Worm (Caenorhabditis elegans) whole organism, L1 larva: ENCODE data around the gene nduv-2.
A peak's percentile ranks its signal among the peaks of the same experiment; 100 is the strongest.

Experiments used
- C16A3.4 ChIP-seq: fragments of 150-350 bp; optimal IDR thresholded peaks from 2 replicates; lab custom pipeline; 2014; ENCODE audit warnings: missing biosample characterization, missing genetic modification characterization
- aha-1 ChIP-seq: fragments of 150-350 bp; optimal IDR thresholded peaks from 2 replicates; lab custom pipeline; 2014; ENCODE audit warnings: missing biosample characterization, missing genetic modification characterization
- ama-1 ChIP-seq: fragments of 150-350 bp; optimal IDR thresholded peaks from 2 replicates; lab custom pipeline; 2014
- blmp-1 ChIP-seq: fragments of 150-350 bp; optimal IDR thresholded peaks from 2 replicates; lab custom pipeline; 2014; ENCODE audit warnings: missing biosample characterization, missing genetic modification characterization
- ceh-8 ChIP-seq: fragments of 200-800 bp; sonication (Bioruptor generic); optimal IDR thresholded peaks from 2 replicates; lab custom pipeline; 2018; ENCODE audit warnings: mild to moderate bottlenecking, missing genetic modification characterization, moderate library complexity, missing compliant biosample characterization
- ceh-90 ChIP-seq: sonication (generic microtip); optimal IDR thresholded peaks from 2 replicates; lab custom pipeline; 2016; ENCODE audit warnings: missing genetic modification characterization, missing compliant biosample characterization
- ces-1 ChIP-seq: fragments of 150-350 bp; optimal IDR thresholded peaks from 2 replicates; lab custom pipeline; 2014; ENCODE audit warnings: missing biosample characterization, missing genetic modification reagents, missing genetic modification characterization
- dpl-1 ChIP-seq, 3 experiments: fragments of 150-350 bp in 2 of 3; sonication (generic microtip) in 1 of 3; optimal IDR thresholded peaks; 2 replicates each; lab custom pipeline; 2014 to 2017; ENCODE audit warnings: missing biosample characterization in 3 of 3, missing genetic modification characterization in 3 of 3, missing genetic modification reagents in 3 of 3
- dsc-1 ChIP-seq: sonication (generic microtip); optimal IDR thresholded peaks from 2 replicates; lab custom pipeline; 2016; ENCODE audit warnings: mild to moderate bottlenecking, missing genetic modification characterization, missing compliant biosample characterization
- efl-1 ChIP-seq, 4 experiments: fragments of 150-350 bp; optimal IDR thresholded peaks in 3 of 4; peaks in 1 of 4; 1 replicate in 1 of 4; 2 replicates in 3 of 4; lab custom pipeline; 2014; ENCODE audit warnings: missing biosample characterization in 2 of 4, missing genetic modification characterization in 2 of 4, missing genetic modification reagents in 2 of 4
- efl-3 ChIP-seq: fragments of 200-800 bp; sonication (Bioruptor generic); optimal IDR thresholded peaks from 2 replicates; lab custom pipeline; 2018; ENCODE audit warnings: mild to moderate bottlenecking, missing genetic modification characterization, missing compliant biosample characterization
- egl-27 ChIP-seq, 2 experiments: fragments of 150-350 bp in 1 of 2; sonication (generic microtip); optimal IDR thresholded peaks; 3 replicates each; lab custom pipeline; 2017 to 2018; ENCODE audit warnings: missing biosample characterization in 2 of 2, missing genetic modification characterization in 2 of 2, missing genetic modification reagents in 2 of 2
- elt-2 ChIP-seq: sonication (generic microtip); optimal IDR thresholded peaks from 2 replicates; lab custom pipeline; 2016; ENCODE audit warnings: missing genetic modification characterization, mild to moderate bottlenecking, inconsistent platforms, missing compliant biosample characterization, missing genetic modification reagents
- elt-3 ChIP-seq, 6 experiments: fragments of 150-350 bp in 1 of 6; sonication (generic microtip); optimal IDR thresholded peaks; 2 replicates each; lab custom pipeline; 2017 to 2018; ENCODE audit warnings: missing biosample characterization in 6 of 6, missing genetic modification characterization in 6 of 6, inconsistent platforms in 1 of 6
- fkh-4 ChIP-seq: sonication (generic microtip); optimal IDR thresholded peaks from 2 replicates; lab custom pipeline; 2016; ENCODE audit warnings: missing compliant biosample characterization, missing genetic modification characterization, borderline replicate concordance
- fos-1 ChIP-seq: fragments of 150-350 bp; optimal IDR thresholded peaks from 2 replicates; lab custom pipeline; 2014; ENCODE audit warnings: missing biosample characterization, missing genetic modification characterization
- irx-1 ChIP-seq: sonication (generic microtip); optimal IDR thresholded peaks from 2 replicates; lab custom pipeline; 2016; ENCODE audit warnings: missing genetic modification characterization, missing compliant biosample characterization
- isw-1 ChIP-seq: fragments of 200-800 bp; sonication (Bioruptor generic); IDR thresholded peaks from 2 replicates; pipeline ENCODE4 v1.3.6; 2022; ENCODE audit warnings: missing genetic modification characterization, missing compliant biosample characterization
- jun-1 ChIP-seq: fragments of 150-350 bp; optimal IDR thresholded peaks from 2 replicates; lab custom pipeline; 2014; ENCODE audit warnings: missing biosample characterization, missing genetic modification reagents, missing genetic modification characterization
- lin-13 ChIP-seq: fragments of 150-350 bp; optimal IDR thresholded peaks from 2 replicates; lab custom pipeline; 2014; ENCODE audit warnings: missing biosample characterization, missing genetic modification reagents, missing genetic modification characterization
- lin-15B ChIP-seq: fragments of 150-350 bp; sonication (generic microtip); optimal IDR thresholded peaks from 3 replicates; lab custom pipeline; 2014; ENCODE audit warnings: missing biosample characterization, missing genetic modification characterization
- lin-35 ChIP-seq, 2 experiments: fragments of 150-350 bp; optimal IDR thresholded peaks; 2 replicates each; lab custom pipeline; 2014; ENCODE audit warnings: missing biosample characterization in 2 of 2, missing genetic modification characterization in 2 of 2, missing genetic modification reagents in 2 of 2
- mab-9 ChIP-seq: fragments of 200-800 bp; sonication (Bioruptor generic); IDR thresholded peaks from 2 replicates; pipeline ENCODE4 v1.3.6; 2022; ENCODE audit warnings: missing genetic modification reagents, missing genetic modification characterization, missing compliant biosample characterization
- mdl-1 ChIP-seq, 2 experiments: fragments of 150-350 bp; optimal IDR thresholded peaks; 2 replicates each; lab custom pipeline; 2014 to 2017; ENCODE audit warnings: missing biosample characterization in 2 of 2, missing genetic modification characterization in 2 of 2, inconsistent platforms in 1 of 2
- nhr-11 ChIP-seq: fragments of 150-350 bp; optimal IDR thresholded peaks from 2 replicates; lab custom pipeline; 2014; ENCODE audit warnings: missing biosample characterization, missing genetic modification characterization
- nhr-12 ChIP-seq: sonication (generic microtip); optimal IDR thresholded peaks from 2 replicates; lab custom pipeline; 2017; ENCODE audit warnings: missing biosample characterization, missing genetic modification characterization
- nhr-20 ChIP-seq: sonication (generic microtip); optimal IDR thresholded peaks from 2 replicates; lab custom pipeline; 2016; ENCODE audit warnings: mild to moderate bottlenecking, missing genetic modification characterization, missing compliant biosample characterization
- nhr-237 ChIP-seq: fragments of 150-350 bp; optimal IDR thresholded peaks from 2 replicates; lab custom pipeline; 2014; ENCODE audit warnings: missing biosample characterization, missing genetic modification characterization
- nhr-47 ChIP-seq: sonication (generic microtip); optimal IDR thresholded peaks from 2 replicates; lab custom pipeline; 2016; ENCODE audit warnings: mild to moderate bottlenecking, missing genetic modification characterization, moderate library complexity, missing compliant biosample characterization
- nhr-71 ChIP-seq: sonication (generic microtip); optimal IDR thresholded peaks from 2 replicates; lab custom pipeline; 2016; ENCODE audit warnings: mild to moderate bottlenecking, missing genetic modification characterization, moderate library complexity, missing compliant biosample characterization
- nhr-77 ChIP-seq: fragments of 150-350 bp; optimal IDR thresholded peaks from 2 replicates; lab custom pipeline; 2014; ENCODE audit warnings: missing biosample characterization, missing genetic modification characterization
- nhr-85 ChIP-seq: sonication (generic microtip); peaks from one replicate; lab custom pipeline; 2016; ENCODE audit warnings: missing genetic modification characterization, inconsistent platforms, missing compliant biosample characterization
- nhr-90 ChIP-seq: sonication (generic microtip); optimal IDR thresholded peaks from 2 replicates; lab custom pipeline; 2016; ENCODE audit warnings: mild to moderate bottlenecking, missing genetic modification characterization, missing compliant biosample characterization; ENCODE audit not compliant: poor library complexity
- pax-3 ChIP-seq: fragments of 200-800 bp; sonication (Bioruptor generic); optimal IDR thresholded peaks from 2 replicates; lab custom pipeline; 2018; ENCODE audit warnings: mild to moderate bottlenecking, missing genetic modification characterization, moderate library complexity, missing compliant biosample characterization
- pqm-1 ChIP-seq: sonication (generic microtip); optimal IDR thresholded peaks from 3 replicates; lab custom pipeline; 2017; ENCODE audit warnings: missing biosample characterization, missing genetic modification characterization
- rnt-1 ChIP-seq: sonication (generic microtip); optimal IDR thresholded peaks from 2 replicates; lab custom pipeline; 2016; ENCODE audit warnings: mild to moderate bottlenecking, missing genetic modification characterization, moderate library complexity, missing compliant biosample characterization
- snu-23 ChIP-seq: sonication (generic microtip); optimal IDR thresholded peaks from 2 replicates; lab custom pipeline; 2016; ENCODE audit warnings: missing genetic modification characterization, missing compliant biosample characterization
- sptf-1 ChIP-seq: fragments of 150-350 bp; optimal IDR thresholded peaks from 2 replicates; lab custom pipeline; 2014; ENCODE audit warnings: missing biosample characterization, missing genetic modification characterization
- swsn-7 ChIP-seq: sonication (generic microtip); optimal IDR thresholded peaks from 2 replicates; lab custom pipeline; 2016; ENCODE audit warnings: missing genetic modification characterization, missing compliant biosample characterization
- tbx-2 ChIP-seq: sonication (generic microtip); optimal IDR thresholded peaks from 2 replicates; lab custom pipeline; 2016; ENCODE audit warnings: missing genetic modification characterization, missing compliant biosample characterization
- unc-130 ChIP-seq: fragments of 150-350 bp; optimal IDR thresholded peaks from 2 replicates; lab custom pipeline; 2017; ENCODE audit warnings: missing biosample characterization, missing genetic modification characterization, inconsistent platforms
- vab-15 ChIP-seq: sonication (generic microtip); optimal IDR thresholded peaks from 2 replicates; lab custom pipeline; 2017; ENCODE audit warnings: missing genotype, mild to moderate bottlenecking, missing genetic modification characterization, missing compliant biosample characterization
- zip-4 ChIP-seq: fragments of 200-800 bp; sonication (Bioruptor generic); optimal IDR thresholded peaks from 2 replicates; lab custom pipeline; 2018; ENCODE audit warnings: mild to moderate bottlenecking, missing genetic modification characterization, moderate library complexity, missing compliant biosample characterization
- ztf-11 ChIP-seq, 2 experiments: sonication (generic microtip); optimal IDR thresholded peaks; 2 replicates each; lab custom pipeline; 2016 to 2017; ENCODE audit warnings: missing genetic modification characterization in 2 of 2, missing biosample characterization in 1 of 2, missing compliant biosample characterization in 1 of 2
- ztf-4 ChIP-seq: fragments of 150-350 bp; optimal IDR thresholded peaks from 2 replicates; lab custom pipeline; 2014; ENCODE audit warnings: missing biosample characterization, missing genetic modification characterization

nduv-2 gene

DNA sequence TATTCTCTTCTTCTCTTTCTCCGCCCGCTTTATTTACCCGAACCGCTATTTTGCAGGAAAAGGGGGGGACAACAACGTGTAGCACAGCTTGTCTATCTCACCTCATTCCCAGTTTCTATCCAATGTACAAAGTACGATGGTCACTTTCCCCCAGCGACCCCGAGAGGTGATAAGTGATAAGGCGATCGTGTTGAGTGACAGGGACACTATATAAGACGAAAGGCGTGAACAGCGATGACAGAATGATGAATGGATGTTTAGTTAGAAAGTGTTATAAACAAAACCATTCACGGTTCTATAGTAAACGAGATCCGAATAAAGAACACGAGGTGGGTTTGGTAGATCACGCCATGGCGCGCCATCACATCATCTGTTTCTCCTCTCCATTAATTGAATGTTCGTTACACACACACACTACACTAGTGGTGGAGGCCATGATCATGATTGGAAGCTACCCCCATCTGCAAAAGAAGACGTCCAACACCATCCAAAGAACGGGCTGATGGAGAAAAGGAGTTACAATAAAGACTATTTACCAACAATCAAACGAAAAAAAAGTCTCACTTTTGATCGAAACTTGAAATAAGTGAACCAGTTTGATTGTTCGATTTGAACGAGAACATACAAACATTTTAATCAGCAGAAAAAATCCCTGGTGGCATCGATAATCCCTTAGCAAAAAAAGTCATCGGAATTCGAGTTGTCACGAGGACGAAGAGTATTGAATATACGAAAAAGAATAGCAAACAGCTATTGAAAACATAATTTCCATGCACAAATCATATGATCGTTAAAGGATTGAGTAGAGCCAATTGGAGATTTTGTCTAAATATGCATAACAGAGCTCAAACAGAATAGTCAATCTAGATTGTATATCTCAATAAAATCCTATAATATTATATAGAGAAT lies 31.2 kb upstream of the nduv-2 start (continued):
- peak; percentile 32 for TF ChIP-seq tbx-2 (tag; lab: Kevin White, UChicago)
- peak; percentile 67 for TF ChIP-seq pax-3 (tag; lab: Kevin White, UChicago)
- peak in 1 of 2 experiments; percentile 27 for TF ChIP-seq efl-1 (optimal IDR thresholded peaks at IDR 0.05; lab: Kevin White, UChicago)
- peak in 1 of 2 experiments; percentile 58 for TF ChIP-seq efl-1 (GFP tag; optimal IDR thresholded peaks at IDR 0.05 in 1 of 2; lab: Kevin White, UChicago)
- TF ChIP-seq blmp-1 (tag; lab: Kevin White, UChicago): peak; percentile 97
- TF ChIP-seq mab-9 (GFP tag; lab: Robert Waterston, UW): peak; percentile 53; the same call in 1 of the 2 replicates
- peak; percentile 43 for TF ChIP-seq unc-130 (tag; lab: Kevin White, UChicago)
- no peak for TF ChIP-seq zip-4
- TF ChIP-seq nhr-90: peak; percentile 83
- TF ChIP-seq nhr-47 (tag; lab: Kevin White, UChicago): peak; percentile 20
- TF ChIP-seq elt-3 (tag; optimal IDR thresholded peaks at IDR 0.05; lab: Kevin White, UChicago): peak in 4 of 6 experiments; percentile 24 to 99 (median 78)
- TF ChIP-seq nhr-20 (tag; lab: Kevin White, UChicago): peak; percentile 76
- TF ChIP-seq lin-35 (GFP tag; optimal IDR thresholded peaks at IDR 0.05; lab: Kevin White, UChicago): peak; percentile 46 to 83
- TF ChIP-seq vab-15: peak; percentile 35
- peak; percentile 51 for TF ChIP-seq dsc-1 (tag; lab: Kevin White, UChicago)
- TF ChIP-seq nhr-85 (tag; lab: Kevin White, UChicago): peak; percentile 96
- TF ChIP-seq mdl-1 (tag; optimal IDR thresholded peaks at IDR 0.05; lab: Kevin White, UChicago): peak; percentile 29 to 67
- TF ChIP-seq nhr-12 (tag; lab: Kevin White, UChicago): no peak
- TF ChIP-seq fos-1 (tag; lab: Kevin White, UChicago): peak; percentile 23
- peak; percentile 25 for TF ChIP-seq C16A3.4
- TF ChIP-seq jun-1: peak; percentile 22
- TF ChIP-seq pqm-1 (tag; lab: Kevin White, UChicago): peak; percentile 42
- peak in 2 of 3 experiments; percentile 23 to 64 for TF ChIP-seq dpl-1 (GFP tag; optimal IDR thresholded peaks at IDR 0.05; lab: Kevin White, UChicago)
- peak; percentile 86 for TF ChIP-seq ama-1
- no peak for TF ChIP-seq nhr-77 (tag; lab: Kevin White, UChicago)
- TF ChIP-seq ztf-4 (tag; lab: Kevin White, UChicago): peak; percentile 51
- TF ChIP-seq irx-1 (tag; lab: Kevin White, UChicago): peak; percentile 18
- TF ChIP-seq, all 84 proteins: peak for 38

DNA sequence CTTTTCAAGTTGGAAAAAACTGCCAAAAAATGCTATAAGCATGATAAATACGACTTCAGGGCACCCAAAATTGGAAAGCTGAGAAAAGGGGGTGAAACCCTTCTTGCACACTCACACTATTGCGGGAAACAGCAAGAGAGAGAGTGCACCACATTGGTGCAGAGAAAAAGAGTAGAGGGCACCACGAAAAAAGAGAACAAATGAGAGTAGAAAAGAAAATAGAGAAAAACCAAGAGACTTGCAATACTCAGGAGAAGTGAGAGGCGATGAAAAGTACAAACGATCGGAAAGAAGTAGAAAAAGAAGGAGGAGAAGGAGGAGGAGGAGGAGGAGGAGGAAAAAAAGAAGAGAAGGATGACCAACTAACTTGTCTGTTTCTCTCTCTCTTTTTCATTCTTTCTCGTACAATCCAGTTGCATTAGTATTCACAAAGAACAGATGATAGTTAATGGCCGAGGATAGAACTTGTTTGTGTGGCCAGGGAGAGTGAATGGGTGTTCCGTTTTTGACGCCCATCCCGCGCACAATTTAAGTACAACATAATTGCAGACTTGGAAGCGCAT lies 29.9 kb upstream of the nduv-2 start:
- TF ChIP-seq nhr-71: peak; percentile 82
- TF ChIP-seq ztf-11 (tag; optimal IDR thresholded peaks at IDR 0.05; lab: Kevin White, UChicago): no peak
- TF ChIP-seq nhr-20 (tag; lab: Kevin White, UChicago): peak; percentile 64
- peak; percentile 19 for TF ChIP-seq lin-15B
- no peak for TF ChIP-seq nhr-237 (tag; lab: Kevin White, UChicago)
- TF ChIP-seq nhr-85 (tag; lab: Kevin White, UChicago): peak; percentile 89
- peak; percentile 50 for TF ChIP-seq swsn-7 (tag; lab: Kevin White, UChicago)
- no peak for TF ChIP-seq irx-1 (tag; lab: Kevin White, UChicago)
- no peak for TF ChIP-seq ceh-90 (tag; lab: Kevin White, UChicago)
- TF ChIP-seq ceh-8 (GFP tag; lab: Kevin White, UChicago): peak; percentile 80
- TF ChIP-seq ces-1 (GFP tag; lab: Kevin White, UChicago): no peak
- TF ChIP-seq ztf-4 (tag; lab: Kevin White, UChicago): peak; percentile 32
- no peak for TF ChIP-seq vab-15
- peak; percentile 72 for TF ChIP-seq rnt-1
- no peak for TF ChIP-seq aha-1 (tag; lab: Kevin White, UChicago)
- peak; percentile 1 for TF ChIP-seq elt-2 (tag; lab: Kevin White, UChicago)
- TF ChIP-seq mab-9 (GFP tag; lab: Robert Waterston, UW): no peak
- TF ChIP-seq efl-3 (GFP tag; lab: Kevin White, UChicago): no peak
- TF ChIP-seq fkh-4: no peak
- no peak for TF ChIP-seq elt-3 (tag; optimal IDR thresholded peaks at IDR 0.05; lab: Kevin White, UChicago)
- TF ChIP-seq nhr-11 (tag; lab: Kevin White, UChicago): no peak
- TF ChIP-seq pax-3 (tag; lab: Kevin White, UChicago): peak; percentile 71
- TF ChIP-seq ama-1: peak; percentile 28
- no peak for TF ChIP-seq pqm-1 (tag; lab: Kevin White, UChicago)
- no peak for TF ChIP-seq nhr-77 (tag; lab: Kevin White, UChicago)
- TF ChIP-seq isw-1: peak; percentile 29; the same call in 1 of the 2 replicates
- TF ChIP-seq snu-23 (GFP tag; lab: Kevin White, UChicago): peak; percentile 62
- peak in 1 of 2 experiments; percentile 56 for TF ChIP-seq egl-27 (tag; optimal IDR thresholded peaks at IDR 0.05; lab: Kevin White, UChicago)
- peak in 1 of 2 experiments; percentile 73 for TF ChIP-seq mdl-1 (tag; optimal IDR thresholded peaks at IDR 0.05; lab: Kevin White, UChicago)
- TF ChIP-seq sptf-1 (tag; lab: Kevin White, UChicago): no peak
- TF ChIP-seq lin-13: peak; percentile 51
